Fruit fly (Drosophila melanogaster) S2 (cell line): Measurements from ENCODE around the gene CG5910.
"Not testable (repeated sequence)": the region's sequence is repeated elsewhere in the genome, so short reads cannot be mapped to it uniquely, and the experiment has no call there.

Experiments
- CG8478 ChIP-seq: fragments of >200 bp; optimal IDR thresholded peaks from 2 replicates; lab custom pipeline; 2018
- CTCF ChIP-seq, 2 experiments: fragments of >200 bp; optimal IDR thresholded peaks; 2 replicates each; lab custom pipeline; 2018

Gene CG5910

DNA sequence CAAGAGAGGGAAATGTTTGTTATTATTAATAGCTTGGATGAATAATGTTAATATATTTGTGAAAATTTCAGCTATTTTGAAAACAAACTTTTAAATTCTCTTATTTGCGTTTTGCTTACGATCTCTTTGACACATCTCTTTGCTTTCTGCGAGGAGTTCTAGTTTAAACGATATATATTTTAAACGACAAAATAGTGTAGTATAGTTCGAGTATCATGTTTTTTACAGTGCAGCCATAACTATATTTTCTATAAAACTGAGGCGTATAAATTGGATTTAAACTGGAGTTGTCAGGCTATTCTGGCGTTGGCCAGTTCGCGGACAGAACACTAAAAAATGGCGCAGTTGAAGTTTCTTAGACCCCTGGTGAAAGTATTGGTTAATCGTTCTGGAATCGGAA lies 57.3 kb downstream of the CG5910 start, which contains the start of gene CG18281:
Gene CG18281, plus strand, starts transcription at position 301 of the 400 bp plus-strand sequence.
- not testable (repeated sequence) for TF ChIP-seq CTCF (optimal IDR thresholded peaks at IDR 0.05; lab: Kevin White, UChicago); CG8478 (lab: Kevin White, UChicago)
